Fruit fly (Drosophila melanogaster): ENCODE results near the gene lcs.

DNA sequence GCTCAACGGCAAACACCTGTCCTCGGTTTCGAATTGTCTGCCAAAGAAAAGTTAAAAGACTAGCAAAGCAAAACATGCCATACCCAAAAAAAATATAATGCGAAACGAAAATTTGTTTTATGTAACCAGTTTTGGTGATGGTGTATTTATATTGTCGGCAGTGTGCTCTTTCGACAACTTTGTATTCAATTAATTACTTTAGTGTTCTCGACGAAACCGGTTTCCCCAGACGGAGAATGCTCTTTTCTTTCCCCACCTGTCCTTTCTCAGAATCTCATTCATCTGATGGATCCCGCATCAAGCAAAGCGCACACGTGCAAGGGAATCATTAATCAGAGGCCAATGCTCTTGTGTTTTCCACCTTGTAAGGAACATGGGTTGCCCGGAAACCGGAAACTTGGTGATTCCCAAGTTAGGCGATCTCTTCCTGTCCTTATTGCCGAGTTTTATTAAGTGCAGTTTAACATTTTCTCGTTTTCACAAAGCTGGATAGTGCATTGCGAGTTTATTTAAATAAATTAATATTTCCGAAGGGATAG lies 18.7 kb downstream of the lcs start:
- TF ChIP-seq h (optimal IDR thresholded peaks at IDR 0.05) = no peak
- no peak for TF ChIP-seq insv (optimal IDR thresholded peaks at IDR 0.05)
- TF ChIP-seq Sin3A (optimal IDR thresholded peaks at IDR 0.05) = no peak

All from Kc167 (cell line).